Fruit fly (Drosophila melanogaster) whole organism, embryonic: ENCODE results near the gene qtc.

Experiments
- Bteb2 ChIP-seq: fragments of 200-800 bp; sonication (Bioruptor generic); optimal IDR thresholded peaks from 2 replicates; lab custom pipeline; 2016; ENCODE audit warnings: missing biosample characterization, missing genetic modification characterization
- CG1024 ChIP-seq: fragments of 200-800 bp; sonication (Bioruptor generic); IDR thresholded peaks from 2 replicates; pipeline ENCODE4 v1.3.6; 2022; ENCODE audit warnings: missing biosample characterization, missing genetic modification characterization
- CG12391 ChIP-seq: fragments of 200-800 bp; sonication (Bioruptor generic); optimal IDR thresholded peaks from 3 replicates; lab custom pipeline; 2018; ENCODE audit warnings: missing biosample characterization, mild to moderate bottlenecking, missing genetic modification characterization, moderate library complexity
- CG13287 ChIP-seq: fragments of 200-800 bp; sonication (Bioruptor generic); IDR thresholded peaks from 2 replicates; pipeline ENCODE4 v1.3.6; 2022; ENCODE audit warnings: missing biosample characterization, missing genetic modification characterization; ENCODE audit not compliant: partially characterized antibody
- CG15696 ChIP-seq: fragments of 200-800 bp; sonication (Bioruptor generic); optimal IDR thresholded peaks from 2 replicates; lab custom pipeline; 2019; ENCODE audit warnings: missing biosample characterization, mild to moderate bottlenecking, missing genetic modification characterization, moderate library complexity
- CG1602 ChIP-seq: fragments of 200-800 bp; sonication (Bioruptor generic); optimal IDR thresholded peaks from 3 replicates; lab custom pipeline; 2016; ENCODE audit warnings: missing biosample characterization, missing genetic modification characterization
- CG16863 ChIP-seq: fragments of 200-800 bp; sonication (Bioruptor generic); optimal IDR thresholded peaks from 3 replicates; lab custom pipeline; 2016; ENCODE audit warnings: missing biosample characterization, missing genetic modification characterization
- CG18476 ChIP-seq: fragments of 200-800 bp; sonication (Bioruptor generic); optimal IDR thresholded peaks from 2 replicates; lab custom pipeline; 2016; ENCODE audit warnings: missing biosample characterization, mild to moderate bottlenecking, missing genetic modification characterization
- CG2129 ChIP-seq: fragments of 200-800 bp; sonication (Bioruptor generic); IDR thresholded peaks from 2 replicates; pipeline ENCODE4 v1.3.6; 2022; ENCODE audit warnings: missing biosample characterization, missing genetic modification characterization; ENCODE audit not compliant: partially characterized antibody
- CG3407 ChIP-seq: fragments of 200-800 bp; sonication (Bioruptor generic); optimal IDR thresholded peaks from 2 replicates; lab custom pipeline; 2018; ENCODE audit warnings: missing biosample characterization, mild to moderate bottlenecking, missing genetic modification characterization
- CG34422 ChIP-seq: fragments of 200-800 bp; sonication (Bioruptor generic); IDR thresholded peaks from 3 replicates; pipeline ENCODE4 v1.3.6; 2022; ENCODE audit warnings: missing biosample characterization, missing genetic modification characterization
- CG3995 ChIP-seq: fragments of 200-800 bp; sonication (Bioruptor generic); optimal IDR thresholded peaks from 3 replicates; lab custom pipeline; 2016; ENCODE audit warnings: missing biosample characterization, missing genetic modification characterization
- CG4854 ChIP-seq: fragments of 200-800 bp; sonication (Bioruptor generic); optimal IDR thresholded peaks from 2 replicates; lab custom pipeline; 2016; ENCODE audit warnings: missing biosample characterization, missing genetic modification characterization, inconsistent platforms
- CG5953 ChIP-seq: fragments of 200-800 bp; sonication (Bioruptor generic); IDR thresholded peaks from 2 replicates; pipeline ENCODE4 v1.3.6; 2022; ENCODE audit warnings: missing biosample characterization, missing genetic modification characterization
- CG6689 ChIP-seq: fragments of 200-800 bp; sonication (Bioruptor generic); IDR thresholded peaks from 2 replicates; pipeline ENCODE4 v1.3.6; 2022; ENCODE audit warnings: missing biosample characterization, missing genetic modification characterization
- CG6765 ChIP-seq: fragments of 200-800 bp; sonication (Bioruptor generic); optimal IDR thresholded peaks from 3 replicates; lab custom pipeline; 2017; ENCODE audit warnings: missing biosample characterization, mild to moderate bottlenecking, missing genetic modification characterization
- CG6791 ChIP-seq: fragments of 200-800 bp; sonication (Bioruptor generic); IDR thresholded peaks from 3 replicates; pipeline ENCODE4 v1.3.6; 2022; ENCODE audit warnings: missing biosample characterization, missing genetic modification characterization; ENCODE audit not compliant: partially characterized antibody
- CG7963 ChIP-seq: fragments of 200-800 bp; sonication (Bioruptor generic); IDR thresholded peaks from 3 replicates; pipeline ENCODE4 v1.3.6; 2022; ENCODE audit warnings: missing biosample characterization, missing genetic modification characterization; ENCODE audit not compliant: partially characterized antibody
- CG9797 ChIP-seq: fragments of 200-800 bp; sonication (Bioruptor generic); optimal IDR thresholded peaks from 3 replicates; lab custom pipeline; 2018; ENCODE audit warnings: missing biosample characterization, mild to moderate bottlenecking, missing genetic modification characterization
- Dad ChIP-seq: fragments of 200-800 bp; sonication (Bioruptor generic); optimal IDR thresholded peaks from 3 replicates; lab custom pipeline; 2016; ENCODE audit warnings: missing biosample characterization, missing genetic modification characterization
- Dp ChIP-seq: fragments of 200-800 bp; sonication (Bioruptor generic); optimal IDR thresholded peaks from 2 replicates; lab custom pipeline; 2018; ENCODE audit warnings: missing biosample characterization, mild to moderate bottlenecking, missing genetic modification characterization, moderate library complexity
- E2f1 ChIP-seq: fragments of 200-800 bp; sonication (Bioruptor generic); IDR thresholded peaks from 2 replicates; pipeline ENCODE4 v1.3.6; 2022; ENCODE audit warnings: missing biosample characterization, missing genetic modification characterization
- E2f2 ChIP-seq: fragments of 200-800 bp; sonication (Bioruptor generic); IDR thresholded peaks from 2 replicates; pipeline ENCODE4 v1.3.6; 2022; ENCODE audit warnings: missing biosample characterization, missing genetic modification characterization
- Eip74EF ChIP-seq, 2 experiments: fragments of 200-800 bp in 1 of 2; fragments of >200 bp in 1 of 2; sonication (Bioruptor generic) in 1 of 2; optimal IDR thresholded peaks; 2 replicates each; lab custom pipeline; 2017 to 2019; ENCODE audit warnings: missing biosample characterization in 2 of 2, missing genetic modification characterization in 2 of 2, mild to moderate bottlenecking in 1 of 2, moderate library complexity in 1 of 2
- Fer1 ChIP-seq: fragments of 200-800 bp; sonication (Bioruptor generic); optimal IDR thresholded peaks from 2 replicates; lab custom pipeline; 2017; ENCODE audit warnings: missing biosample characterization, mild to moderate bottlenecking, missing genetic modification characterization
- NFAT ChIP-seq: fragments of 200-800 bp; sonication (Bioruptor generic); IDR thresholded peaks from 2 replicates; pipeline ENCODE4 v1.3.6; 2022; ENCODE audit warnings: missing biosample characterization, missing genetic modification characterization
- Ptx1 ChIP-seq: fragments of 200-800 bp; sonication (Bioruptor generic); IDR thresholded peaks from 2 replicates; pipeline ENCODE4 v1.3.6; 2022; ENCODE audit warnings: missing biosample characterization, missing genetic modification characterization
- Sox100B ChIP-seq: fragments of 200-800 bp; sonication (Bioruptor generic); optimal IDR thresholded peaks from 3 replicates; lab custom pipeline; 2018; ENCODE audit warnings: missing biosample characterization, mild to moderate bottlenecking, missing genetic modification characterization
- Trl ChIP-seq, 3 experiments: fragments of >200 bp in 2 of 3; fragments of 200-800 bp in 1 of 3; sonication (Bioruptor generic) in 1 of 3; optimal IDR thresholded peaks; 2 replicates in 1 of 3; 3 replicates in 2 of 3; lab custom pipeline; 2016 to 2017; ENCODE audit warnings: missing biosample characterization in 1 of 3, missing genetic modification characterization in 1 of 3
- Xrp1 ChIP-seq: fragments of 200-800 bp; sonication (Bioruptor generic); IDR thresholded peaks from 2 replicates; pipeline ENCODE4 v1.3.6; 2022; ENCODE audit warnings: missing biosample characterization, missing genetic modification characterization
- abd-A ChIP-seq: fragments of 200-800 bp; sonication (Bioruptor generic); optimal IDR thresholded peaks from 3 replicates; lab custom pipeline; 2019; ENCODE audit warnings: missing biosample characterization, mild to moderate bottlenecking, missing genetic modification characterization, moderate library complexity
- bab2 ChIP-seq: fragments of 200-800 bp; sonication (Bioruptor generic); optimal IDR thresholded peaks from 2 replicates; lab custom pipeline; 2016; ENCODE audit warnings: missing biosample characterization, missing genetic modification characterization
- cg ChIP-seq: fragments of 200-800 bp; sonication (Bioruptor generic); optimal IDR thresholded peaks from 3 replicates; lab custom pipeline; 2019; ENCODE audit warnings: missing biosample characterization, mild to moderate bottlenecking, missing genetic modification characterization, moderate library complexity
- ci ChIP-seq: fragments of 200-800 bp; sonication (Bioruptor generic); IDR thresholded peaks from 3 replicates; pipeline ENCODE4 v1.3.6; 2022; ENCODE audit warnings: missing biosample characterization, missing genetic modification characterization
- crol ChIP-seq: fragments of 200-800 bp; sonication (Bioruptor generic); IDR thresholded peaks from 2 replicates; pipeline ENCODE4 v1.3.6; 2022; ENCODE audit warnings: missing biosample characterization, missing genetic modification characterization
- da ChIP-seq: fragments of 200-800 bp; sonication (Bioruptor generic); optimal IDR thresholded peaks from 2 replicates; lab custom pipeline; 2016; ENCODE audit warnings: missing biosample characterization, missing genetic modification characterization
- gro ChIP-seq: fragments of 200-800 bp; sonication (Bioruptor generic); optimal IDR thresholded peaks from 2 replicates; lab custom pipeline; 2016; ENCODE audit warnings: missing biosample characterization, missing genetic modification characterization
- lab ChIP-seq: fragments of 200-800 bp; sonication (Bioruptor generic); optimal IDR thresholded peaks from 3 replicates; lab custom pipeline; 2017; ENCODE audit warnings: missing biosample characterization, missing genetic modification characterization, mild to moderate bottlenecking, moderate library complexity, missing genetic modification reagents
- onecut ChIP-seq: fragments of 200-800 bp; sonication (Bioruptor generic); IDR thresholded peaks from 2 replicates; pipeline ENCODE4 v1.3.6; 2022; ENCODE audit warnings: missing biosample characterization, missing genetic modification characterization
- peb ChIP-seq: fragments of 200-800 bp; sonication (Bioruptor generic); IDR thresholded peaks from 2 replicates; pipeline ENCODE4 v1.3.6; 2022; ENCODE audit warnings: missing biosample characterization, missing genetic modification characterization
- ranshi ChIP-seq: fragments of 200-800 bp; sonication (Bioruptor generic); IDR thresholded peaks from 2 replicates; pipeline ENCODE4 v1.3.6; 2022; ENCODE audit warnings: missing biosample characterization, missing genetic modification characterization
- salm ChIP-seq: fragments of 200-800 bp; sonication (Bioruptor generic); optimal IDR thresholded peaks from 2 replicates; lab custom pipeline; 2018; ENCODE audit warnings: missing biosample characterization, mild to moderate bottlenecking, missing genetic modification characterization
- sens-2 ChIP-seq: fragments of 200-800 bp; sonication (Bioruptor generic); IDR thresholded peaks from 2 replicates; pipeline ENCODE4 v1.3.6; 2022; ENCODE audit warnings: missing biosample characterization, missing genetic modification characterization
- sisA ChIP-seq: fragments of 200-800 bp; sonication (Bioruptor generic); IDR thresholded peaks from 2 replicates; pipeline ENCODE4 v1.3.6; 2022; ENCODE audit warnings: missing biosample characterization, missing genetic modification characterization
- sqz ChIP-seq: fragments of 200-800 bp; sonication (Bioruptor generic); optimal IDR thresholded peaks from 3 replicates; lab custom pipeline; 2018; ENCODE audit warnings: missing biosample characterization, mild to moderate bottlenecking, missing genetic modification characterization
- ssp ChIP-seq: fragments of 200-800 bp; sonication (Bioruptor generic); IDR thresholded peaks from 2 replicates; pipeline ENCODE4 v1.3.6; 2022; ENCODE audit warnings: missing biosample characterization, missing genetic modification characterization
- sug ChIP-seq: fragments of 200-800 bp; optimal IDR thresholded peaks from 2 replicates; lab custom pipeline; 2019; ENCODE audit warnings: missing biosample characterization, mild to moderate bottlenecking, missing genetic modification characterization, moderate library complexity
- yki ChIP-seq: fragments of >200 bp; optimal IDR thresholded peaks from 3 replicates; lab custom pipeline; 2018
- zfh2 ChIP-seq: fragments of 200-800 bp; sonication (Bioruptor generic); optimal IDR thresholded peaks from 2 replicates; lab custom pipeline; 2016; ENCODE audit warnings: missing biosample characterization, missing genetic modification characterization

qtc gene

dm6 chr2L:5062799-5063404 lies 2.3 kb downstream of the qtc start (continued):
- TF ChIP-seq NFAT (GFP tag; lab: Robert Waterston, UW) (peak; percentile 30; the same call in 1 of the 2 replicates), CG15696 (tag; lab: Kevin White, UChicago) (no peak), ci (GFP tag; lab: Robert Waterston, UW) (0 out of 3 replicates have a peak, but pooled peaks have one; percentile 43), onecut (GFP tag; lab: Robert Waterston, UW) (peak; percentile 84), yki (lab: Kevin White, UChicago) (no peak), CG5953 (peak; percentile 43; the same call in 1 of the 2 replicates), lab (GFP tag; lab: Kevin White, UChicago) (peak; percentile 35), salm (tag; lab: Kevin White, UChicago) (no peak), Dp (no peak), Sox100B (no peak), CG6689 (0 out of 2 replicates have a peak, but pooled peaks have one; percentile 23)

dm6 chr2L:5063936-5064335 lies 3.3 kb downstream of the qtc start:
- TF ChIP-seq da (GFP tag; lab: Kevin White, UChicago) = no peak
- no peak for TF ChIP-seq E2f2 (GFP tag; lab: Robert Waterston, UW)
- peak; percentile 88 for TF ChIP-seq crol (GFP tag; lab: Robert Waterston, UW)
- peak; percentile 61 for TF ChIP-seq sug (tag; lab: Kevin White, UChicago)
- no peak for TF ChIP-seq CG3407 (GFP tag; lab: Kevin White, UChicago)
- TF ChIP-seq Xrp1 (GFP tag; lab: Robert Waterston, UW) = no peak
- no peak for TF ChIP-seq gro (GFP tag; lab: Kevin White, UChicago)
- TF ChIP-seq CG7963 (GFP tag; lab: Robert Waterston, UW) = no peak
- no peak for TF ChIP-seq CG1602 (GFP tag; lab: Kevin White, UChicago)
- TF ChIP-seq Ptx1 (GFP tag; lab: Robert Waterston, UW) = no peak
- no peak for TF ChIP-seq bab2 (GFP tag; lab: Kevin White, UChicago)
- TF ChIP-seq cg (GFP tag; lab: Kevin White, UChicago) = no peak
- TF ChIP-seq Fer1 (GFP tag; lab: Kevin White, UChicago) = peak; percentile 52
- TF ChIP-seq sisA (GFP tag; lab: Robert Waterston, UW) = no peak
- no peak for TF ChIP-seq CG6791 (GFP tag; lab: Robert Waterston, UW)
- TF ChIP-seq E2f1 (GFP tag; lab: Robert Waterston, UW) = no peak
- TF ChIP-seq CG13287 (GFP tag; lab: Robert Waterston, UW) = no peak
- TF ChIP-seq lab (GFP tag; lab: Kevin White, UChicago) = peak; percentile 56
- TF ChIP-seq zfh2 (GFP tag; lab: Kevin White, UChicago) = no peak
- TF ChIP-seq ranshi = 0 out of 2 replicates have a peak, but pooled peaks have one; percentile 12
- no peak for TF ChIP-seq sens-2 (GFP tag; lab: Robert Waterston, UW)
- TF ChIP-seq Bteb2 (GFP tag; lab: Kevin White, UChicago) = no peak
- TF ChIP-seq Eip74EF (GFP tag; optimal IDR thresholded peaks at IDR 0.05; lab: Kevin White, UChicago) = no peak
- peak; percentile 55 for TF ChIP-seq sqz (GFP tag; lab: Kevin White, UChicago)
- TF ChIP-seq CG2129 (GFP tag; lab: Robert Waterston, UW) = no peak
- TF ChIP-seq ssp (GFP tag; lab: Robert Waterston, UW) = no peak
- TF ChIP-seq CG18476 (GFP tag; lab: Kevin White, UChicago) = no peak
- no peak for TF ChIP-seq CG3995 (GFP tag; lab: Kevin White, UChicago)
- peak in 1 of 2 experiments; percentile 20 for TF ChIP-seq Trl (optimal IDR thresholded peaks at IDR 0.05; lab: Kevin White, UChicago)
- no peak for TF ChIP-seq Trl (GFP tag; optimal IDR thresholded peaks at IDR 0.05; lab: Kevin White, UChicago)
- TF ChIP-seq CG4854 (GFP tag; lab: Kevin White, UChicago) = no peak
- no peak for TF ChIP-seq peb (GFP tag; lab: Robert Waterston, UW)
- TF ChIP-seq CG1024 (GFP tag; lab: Robert Waterston, UW) = no peak
- no peak for TF ChIP-seq CG9797 (GFP tag; lab: Kevin White, UChicago)
- peak; percentile 8 for TF ChIP-seq CG6765
- TF ChIP-seq CG16863 (GFP tag; lab: Kevin White, UChicago) = no peak
- TF ChIP-seq Dad (GFP tag; lab: Kevin White, UChicago) = no peak
- 0 out of 3 replicates have a peak, but pooled peaks have one; percentile 44 for TF ChIP-seq CG34422 (GFP tag; lab: Robert Waterston, UW)
- peak; percentile 65 for TF ChIP-seq abd-A (tag; lab: Kevin White, UChicago)
- no peak for TF ChIP-seq CG12391 (tag; lab: Kevin White, UChicago)
